Fruit fly (Drosophila melanogaster): Measurements from ENCODE around the gene CG14325.
A peak's percentile ranks its signal among the peaks of the same experiment; 100 is the strongest.

Gene CG14325

DNA sequence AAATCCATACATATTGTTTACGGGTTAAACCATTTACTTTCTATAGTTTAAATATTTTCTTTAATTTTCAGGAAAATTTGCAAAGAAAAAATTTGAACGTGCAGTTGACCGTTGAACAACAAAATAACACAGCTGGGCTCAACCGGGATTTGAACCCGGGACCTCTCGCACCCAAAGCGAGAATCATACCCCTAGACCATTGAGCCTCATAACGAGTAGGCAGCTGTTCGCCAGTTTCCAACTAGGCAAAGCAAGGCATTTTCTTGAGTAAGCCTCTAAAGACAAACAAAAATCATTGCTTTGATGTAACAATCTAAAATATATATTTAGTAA lies 9.0 kb upstream of the CG14325 start (continued):
- TF ChIP-seq B-H2 (GFP tag; optimal IDR thresholded peaks at IDR 0.05) = no peak
- TF ChIP-seq CG6813 (GFP tag; optimal IDR thresholded peaks at IDR 0.05) = no peak
- TF ChIP-seq CG14710 (tag; optimal IDR thresholded peaks at IDR 0.05) = no peak
- TF ChIP-seq CG4854 (GFP tag; optimal IDR thresholded peaks at IDR 0.05) = no peak
- TF ChIP-seq gce (GFP tag; IDR thresholded peaks at IDR 0.05) = no peak
- TF ChIP-seq Six4 (GFP tag; optimal IDR thresholded peaks at IDR 0.05) = no peak
- TF ChIP-seq Sry-δ (GFP tag; optimal IDR thresholded peaks at IDR 0.05) = no peak
- no peak for TF ChIP-seq yki (optimal IDR thresholded peaks at IDR 0.05)
- TF ChIP-seq Hr51 (GFP tag; optimal IDR thresholded peaks at IDR 0.05) = no peak
- TF ChIP-seq Poxn (GFP tag; IDR thresholded peaks at IDR 0.05) = no peak
- TF ChIP-seq Sox102F (GFP tag; optimal IDR thresholded peaks at IDR 0.05) = no peak
- no peak for TF ChIP-seq exex (tag; optimal IDR thresholded peaks at IDR 0.05)
- TF ChIP-seq lilli (GFP tag; optimal IDR thresholded peaks at IDR 0.05) = no peak
- TF ChIP-seq ato (GFP tag; IDR thresholded peaks at IDR 0.05; ENCODE audit: partially characterized antibody) = peak; percentile 78
- no peak for TF ChIP-seq CG4424 (GFP tag; optimal IDR thresholded peaks at IDR 0.05)
- no peak for TF ChIP-seq CG12744 (GFP tag; optimal IDR thresholded peaks at IDR 0.05)
- no peak for TF ChIP-seq lmd (GFP tag; IDR thresholded peaks at IDR 0.05)
- TF ChIP-seq zen2 (GFP tag; IDR thresholded peaks at IDR 0.05; ENCODE audit: partially characterized antibody) = peak; percentile 56; the same call in 2 of the 3 replicates
- no peak for TF ChIP-seq CG6654 (GFP tag; optimal IDR thresholded peaks at IDR 0.05)
- no peak for TF ChIP-seq H2.0 (GFP tag; IDR thresholded peaks at IDR 0.05)
- no peak for TF ChIP-seq CG9727 (GFP tag; optimal IDR thresholded peaks at IDR 0.05)
- no peak for TF ChIP-seq Spps (tag; optimal IDR thresholded peaks at IDR 0.05)
- TF ChIP-seq chm (GFP tag; IDR thresholded peaks at IDR 0.05) = no peak
- no peak for TF ChIP-seq CG18619 (GFP tag; optimal IDR thresholded peaks at IDR 0.05)
- no peak for TF ChIP-seq CG8359 (GFP tag; optimal IDR thresholded peaks at IDR 0.05; ENCODE audit: borderline replicate concordance)
- TF ChIP-seq CG18476 (GFP tag; optimal IDR thresholded peaks at IDR 0.05) = no peak
- TF ChIP-seq dysf (GFP tag; IDR thresholded peaks at IDR 0.05) = no peak
- TF ChIP-seq twi (tag; optimal IDR thresholded peaks at IDR 0.05) = no peak
- TF ChIP-seq CG10431 (GFP tag; optimal IDR thresholded peaks at IDR 0.05) = no peak
- TF ChIP-seq Dll (GFP tag; IDR thresholded peaks at IDR 0.05; ENCODE audit: partially characterized antibody) = peak; percentile 73; the same call in 3 of the 4 replicates
- TF ChIP-seq CrebB (tag; optimal IDR thresholded peaks at IDR 0.05) = no peak
- peak; percentile 5 for TF ChIP-seq CG7839 (tag; optimal IDR thresholded peaks at IDR 0.05)
- TF ChIP-seq Neu2 (GFP tag; optimal IDR thresholded peaks at IDR 0.05; ENCODE audit: borderline replicate concordance) = no peak
- no peak for TF ChIP-seq HLHmδ (GFP tag; optimal IDR thresholded peaks at IDR 0.05)
- no peak for TF ChIP-seq Meics (GFP tag; optimal IDR thresholded peaks at IDR 0.05)
- no peak for TF ChIP-seq CG12299 (tag; optimal IDR thresholded peaks at IDR 0.05)
- no peak for TF ChIP-seq Dfd (GFP tag; optimal IDR thresholded peaks at IDR 0.05)
- no peak for TF ChIP-seq rib (GFP tag; IDR thresholded peaks at IDR 0.05)
- no peak for TF ChIP-seq sr (GFP tag; IDR thresholded peaks at IDR 0.05)
- no peak for TF ChIP-seq CG30020 (tag; optimal IDR thresholded peaks at IDR 0.05)
- TF ChIP-seq CG11504 (tag; optimal IDR thresholded peaks at IDR 0.05) = no peak
- no peak for TF ChIP-seq dimm (GFP tag; IDR thresholded peaks at IDR 0.05)
- TF ChIP-seq CG16813 (GFP tag; IDR thresholded peaks at IDR 0.05; ENCODE audit: partially characterized antibody) = peak; percentile 92
- TF ChIP-seq gcm (GFP tag; optimal IDR thresholded peaks at IDR 0.05) = no peak
- TF ChIP-seq Nf-YB (GFP tag; optimal IDR thresholded peaks at IDR 0.05) = no peak
- no peak for TF ChIP-seq CG5953 (GFP tag; IDR thresholded peaks at IDR 0.05)
- no peak for TF ChIP-seq Rx (GFP tag; IDR thresholded peaks at IDR 0.05)
- no peak for TF ChIP-seq crol (GFP tag; IDR thresholded peaks at IDR 0.05)
- TF ChIP-seq CG11247 (GFP tag; IDR thresholded peaks at IDR 0.05) = no peak
- no peak for TF ChIP-seq jigr1 (GFP tag; IDR thresholded peaks at IDR 0.05)
- TF ChIP-seq CG2120 (GFP tag; optimal IDR thresholded peaks at IDR 0.05) = no peak
- TF ChIP-seq Drgx (GFP tag; IDR thresholded peaks at IDR 0.05) = 0 out of 2 replicates have a peak, but pooled peaks have one; percentile 8
